Fruit fly (Drosophila melanogaster) whole organism, embryonic: Measurements from ENCODE around the gene CG14062.
A peak's percentile ranks its signal among the peaks of the same experiment; 100 is the strongest.

Source experiments
- Awh ChIP-seq: fragments of 200-800 bp; sonication (Bioruptor generic); IDR thresholded peaks from 2 replicates; pipeline ENCODE4, ENCODE4 v1.3.6; 2022; ENCODE audit warnings: missing biosample characterization, missing genetic modification characterization
- CG10366 ChIP-seq: fragments of 200-800 bp; sonication (Bioruptor generic); IDR thresholded peaks from 2 replicates; pipeline ENCODE4 v1.3.6; 2022; ENCODE audit warnings: missing biosample characterization, missing genetic modification characterization
- CG10543 ChIP-seq: fragments of 200-800 bp; sonication (Bioruptor generic); optimal IDR thresholded peaks from 3 replicates; lab custom pipeline; 2017; ENCODE audit warnings: missing biosample characterization, mild to moderate bottlenecking, missing genetic modification characterization, moderate library complexity
- CG12071 ChIP-seq: fragments of 200-800 bp; sonication (Bioruptor generic); optimal IDR thresholded peaks from 3 replicates; lab custom pipeline; 2018; ENCODE audit warnings: missing biosample characterization, mild to moderate bottlenecking, missing genetic modification characterization
- CG12299 ChIP-seq: fragments of 200-800 bp; sonication (Bioruptor generic); optimal IDR thresholded peaks from 2 replicates; lab custom pipeline; 2018; ENCODE audit warnings: missing biosample characterization, mild to moderate bottlenecking, missing genetic modification characterization
- CG13123 ChIP-seq: fragments of 200-800 bp; sonication (Bioruptor generic); optimal IDR thresholded peaks from 2 replicates; lab custom pipeline; 2016; ENCODE audit warnings: missing biosample characterization, missing genetic modification characterization
- CG14014 ChIP-seq: fragments of 200-800 bp; sonication (Bioruptor generic); IDR thresholded peaks from 2 replicates; pipeline ENCODE4 v1.3.6; 2022; ENCODE audit warnings: missing biosample characterization, missing genetic modification characterization
- CG1529 ChIP-seq: fragments of 200-800 bp; sonication (Bioruptor generic); optimal IDR thresholded peaks from 3 replicates; lab custom pipeline; 2018; ENCODE audit warnings: missing biosample characterization, missing genetic modification characterization
- CG1792 ChIP-seq: fragments of 200-800 bp; sonication (Bioruptor generic); optimal IDR thresholded peaks from 2 replicates; lab custom pipeline; 2016; ENCODE audit warnings: missing biosample characterization, missing genetic modification characterization
- CG18764 ChIP-seq: fragments of 200-800 bp; sonication (Bioruptor generic); optimal IDR thresholded peaks from 3 replicates; lab custom pipeline; 2016; ENCODE audit warnings: missing biosample characterization, missing genetic modification characterization
- CG34376 ChIP-seq: fragments of 200-800 bp; sonication (Bioruptor generic); optimal IDR thresholded peaks from 2 replicates; lab custom pipeline; 2018; ENCODE audit warnings: missing biosample characterization, mild to moderate bottlenecking, missing genetic modification characterization
- CG3995 ChIP-seq: fragments of 200-800 bp; sonication (Bioruptor generic); optimal IDR thresholded peaks from 3 replicates; lab custom pipeline; 2016; ENCODE audit warnings: missing biosample characterization, missing genetic modification characterization
- CG4360 ChIP-seq: fragments of 200-800 bp; sonication (Bioruptor generic); IDR thresholded peaks from 2 replicates; pipeline ENCODE4 v1.3.6; 2022; ENCODE audit warnings: missing biosample characterization, missing genetic modification characterization
- CG43689 ChIP-seq: fragments of 200-800 bp; sonication (Bioruptor generic); IDR thresholded peaks from 2 replicates; pipeline ENCODE4 v1.3.6; 2022; ENCODE audit warnings: missing biosample characterization, missing genetic modification characterization
- CG4854 ChIP-seq: fragments of 200-800 bp; sonication (Bioruptor generic); optimal IDR thresholded peaks from 2 replicates; lab custom pipeline; 2016; ENCODE audit warnings: missing biosample characterization, missing genetic modification characterization, inconsistent platforms
- CG5180 ChIP-seq: fragments of 200-800 bp; sonication (Bioruptor generic); optimal IDR thresholded peaks from 3 replicates; lab custom pipeline; 2017; ENCODE audit warnings: missing biosample characterization, missing genetic modification characterization, mild to moderate bottlenecking, moderate library complexity, missing genetic modification reagents
- CG6791 ChIP-seq: fragments of 200-800 bp; sonication (Bioruptor generic); IDR thresholded peaks from 3 replicates; pipeline ENCODE4 v1.3.6; 2022; ENCODE audit warnings: missing biosample characterization, missing genetic modification characterization; ENCODE audit not compliant: partially characterized antibody
- CG8290 ChIP-seq, 3 experiments: fragments of 200-800 bp; sonication (Bioruptor generic); optimal IDR thresholded peaks; 2 replicates each; lab custom pipeline; 2016 to 2019; ENCODE audit warnings: missing biosample characterization in 3 of 3, missing genetic modification characterization in 3 of 3, mild to moderate bottlenecking in 2 of 3, moderate library complexity in 1 of 3
- CG8478 ChIP-seq: fragments of >200 bp; optimal IDR thresholded peaks from 2 replicates; lab custom pipeline; 2018
- Dad ChIP-seq: fragments of 200-800 bp; sonication (Bioruptor generic); optimal IDR thresholded peaks from 3 replicates; lab custom pipeline; 2016; ENCODE audit warnings: missing biosample characterization, missing genetic modification characterization
- Dek ChIP-seq: fragments of 200-800 bp; sonication (Bioruptor generic); optimal IDR thresholded peaks from 3 replicates; lab custom pipeline; 2019; ENCODE audit warnings: missing biosample characterization, mild to moderate bottlenecking, missing genetic modification characterization, moderate library complexity
- Ets65A ChIP-seq: fragments of 200-800 bp; sonication (Bioruptor generic); peaks from one replicate; lab custom pipeline; 2016; ENCODE audit warnings: missing biosample characterization, missing genetic modification characterization
- Gug ChIP-seq: fragments of 200-800 bp; sonication (Bioruptor generic); IDR thresholded peaks from 4 replicates; pipeline ENCODE4 v1.3.6; 2022; ENCODE audit warnings: missing biosample characterization, missing genetic modification characterization
- HHEX ChIP-seq: fragments of 200-800 bp; sonication (Bioruptor generic); optimal IDR thresholded peaks from 3 replicates; lab custom pipeline; 2017; ENCODE audit warnings: missing biosample characterization, mild to moderate bottlenecking, missing genetic modification characterization, missing genetic modification reagents
- Hr3 ChIP-seq: fragments of 200-800 bp; sonication (Bioruptor generic); optimal IDR thresholded peaks from 3 replicates; lab custom pipeline; 2016; ENCODE audit warnings: missing biosample characterization, missing genetic modification characterization
- Kr ChIP-seq: fragments of 200-800 bp; sonication (Bioruptor generic); optimal IDR thresholded peaks from 2 replicates; lab custom pipeline; 2017; ENCODE audit warnings: missing biosample characterization, mild to moderate bottlenecking, missing genetic modification characterization
- NK7.1 ChIP-seq: fragments of 200-800 bp; sonication (Bioruptor generic); optimal IDR thresholded peaks from 3 replicates; lab custom pipeline; 2016; ENCODE audit warnings: missing biosample characterization, missing genetic modification characterization
- NfI ChIP-seq: fragments of 200-800 bp; sonication (Bioruptor generic); optimal IDR thresholded peaks from 3 replicates; lab custom pipeline; 2018; ENCODE audit warnings: missing biosample characterization, mild to moderate bottlenecking, missing genetic modification characterization, moderate library complexity
- Optix ChIP-seq: fragments of 200-800 bp; sonication (Bioruptor generic); IDR thresholded peaks from 3 replicates; pipeline ENCODE4 v1.3.6; 2022; ENCODE audit warnings: missing biosample characterization, missing genetic modification characterization
- Spps ChIP-seq: fragments of 200-800 bp; sonication (Bioruptor generic); optimal IDR thresholded peaks from 2 replicates; lab custom pipeline; 2018; ENCODE audit warnings: missing biosample characterization, mild to moderate bottlenecking, missing genetic modification characterization
- Trl ChIP-seq, 3 experiments: fragments of >200 bp in 2 of 3; fragments of 200-800 bp in 1 of 3; sonication (Bioruptor generic) in 1 of 3; optimal IDR thresholded peaks; 2 replicates in 1 of 3; 3 replicates in 2 of 3; lab custom pipeline; 2016 to 2017; ENCODE audit warnings: missing biosample characterization in 1 of 3, missing genetic modification characterization in 1 of 3
- al ChIP-seq: fragments of 200-800 bp; sonication (Bioruptor generic); IDR thresholded peaks from 2 replicates; pipeline ENCODE4 v1.3.6; 2022; ENCODE audit warnings: missing biosample characterization, missing genetic modification characterization
- bab2 ChIP-seq: fragments of 200-800 bp; sonication (Bioruptor generic); optimal IDR thresholded peaks from 2 replicates; lab custom pipeline; 2016; ENCODE audit warnings: missing biosample characterization, missing genetic modification characterization
- chm ChIP-seq: fragments of 200-800 bp; sonication (Bioruptor generic); IDR thresholded peaks from 2 replicates; pipeline ENCODE4 v1.3.6; 2022; ENCODE audit warnings: missing biosample characterization, missing genetic modification characterization
- chn ChIP-seq: fragments of 200-800 bp; sonication (Bioruptor generic); optimal IDR thresholded peaks from 2 replicates; lab custom pipeline; 2016; ENCODE audit warnings: missing biosample characterization, missing genetic modification characterization
- crp ChIP-seq, 2 experiments: fragments of 200-800 bp; sonication (Bioruptor generic); optimal IDR thresholded peaks; 2 replicates in 1 of 2; 3 replicates in 1 of 2; lab custom pipeline; 2017; ENCODE audit warnings: missing biosample characterization in 2 of 2, missing genetic modification characterization in 2 of 2, mild to moderate bottlenecking in 1 of 2, moderate library complexity in 1 of 2
- danr ChIP-seq: fragments of 200-800 bp; sonication (Bioruptor generic); IDR thresholded peaks from 2 replicates; pipeline ENCODE4 v1.3.6; 2022; ENCODE audit warnings: missing biosample characterization, missing genetic modification characterization
- dati ChIP-seq: fragments of 200-800 bp; sonication (Bioruptor generic); IDR thresholded peaks from 2 replicates; pipeline ENCODE4 v1.3.6; 2022; ENCODE audit warnings: missing biosample characterization, missing genetic modification characterization
- gcm2 ChIP-seq: fragments of 200-800 bp; sonication (Bioruptor generic); optimal IDR thresholded peaks from 2 replicates; lab custom pipeline; 2016; ENCODE audit warnings: missing biosample characterization, missing genetic modification characterization
- grn ChIP-seq: fragments of 200-800 bp; sonication (Bioruptor generic); optimal IDR thresholded peaks from 3 replicates; lab custom pipeline; 2017; ENCODE audit warnings: missing biosample characterization, missing genetic modification characterization
- mirr ChIP-seq: fragments of 200-800 bp; sonication (Bioruptor generic); optimal IDR thresholded peaks from 3 replicates; lab custom pipeline; 2018; ENCODE audit warnings: missing biosample characterization, mild to moderate bottlenecking, missing genetic modification characterization
- mld ChIP-seq: fragments of 200-800 bp; sonication (Bioruptor generic); IDR thresholded peaks from 3 replicates; pipeline ENCODE4 v1.3.6; 2022; ENCODE audit warnings: missing biosample characterization, missing genetic modification characterization; ENCODE audit not compliant: partially characterized antibody
- otp ChIP-seq: fragments of 200-800 bp; sonication (Bioruptor generic); IDR thresholded peaks from 3 replicates; pipeline ENCODE4, ENCODE4 v1.3.6; 2022; ENCODE audit warnings: missing biosample characterization, missing genetic modification characterization
- peb ChIP-seq: fragments of 200-800 bp; sonication (Bioruptor generic); IDR thresholded peaks from 2 replicates; pipeline ENCODE4 v1.3.6; 2022; ENCODE audit warnings: missing biosample characterization, missing genetic modification characterization
- psq ChIP-seq: fragments of 200-800 bp; sonication (Bioruptor generic); optimal IDR thresholded peaks from 2 replicates; lab custom pipeline; 2017; ENCODE audit warnings: missing biosample characterization, missing genetic modification characterization
- ranshi ChIP-seq: fragments of 200-800 bp; sonication (Bioruptor generic); IDR thresholded peaks from 2 replicates; pipeline ENCODE4 v1.3.6; 2022; ENCODE audit warnings: missing biosample characterization, missing genetic modification characterization
- slbo ChIP-seq: fragments of 200-800 bp; sonication (Bioruptor generic); IDR thresholded peaks from 2 replicates; pipeline ENCODE4 v1.3.6; 2022; ENCODE audit warnings: missing biosample characterization, missing genetic modification characterization
- slp2 ChIP-seq: fragments of 200-800 bp; sonication (Bioruptor generic); optimal IDR thresholded peaks from 2 replicates; lab custom pipeline; 2016; ENCODE audit warnings: missing biosample characterization, missing genetic modification characterization
- sr ChIP-seq: fragments of 200-800 bp; sonication (Bioruptor generic); IDR thresholded peaks from 3 replicates; pipeline ENCODE4 v1.3.6; 2022; ENCODE audit warnings: missing biosample characterization, missing genetic modification characterization
- tap ChIP-seq: fragments of 200-800 bp; optimal IDR thresholded peaks from 3 replicates; lab custom pipeline; 2019; ENCODE audit warnings: missing biosample characterization, mild to moderate bottlenecking, missing genetic modification characterization, moderate library complexity
- tio ChIP-seq: fragments of 200-800 bp; sonication (Bioruptor generic); optimal IDR thresholded peaks from 2 replicates; lab custom pipeline; 2017; ENCODE audit warnings: missing biosample characterization, missing genetic modification characterization, inconsistent platforms

Gene CG14062

DNA sequence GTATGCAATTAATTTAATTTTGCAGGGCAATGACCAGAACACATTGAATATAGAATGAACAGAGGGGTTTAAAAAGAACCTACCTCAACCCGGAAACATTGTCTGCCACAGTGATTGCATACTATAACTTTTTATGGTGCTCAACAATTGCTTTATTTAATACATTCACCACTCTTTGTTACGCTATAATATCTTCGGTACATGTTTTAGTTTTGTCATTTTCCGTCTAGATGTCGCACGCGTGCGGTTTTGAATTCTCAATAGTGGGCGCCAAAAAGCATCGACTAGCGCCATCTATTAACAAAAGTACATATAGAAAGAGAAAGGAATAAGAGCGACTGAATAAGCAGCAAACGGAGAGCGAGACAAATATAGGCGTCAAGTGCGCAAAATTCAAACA is 29.4 kb upstream of the CG14062 start (continued):
- TF ChIP-seq sr (GFP tag; lab: Robert Waterston, UW) = peak; percentile 78
- TF ChIP-seq crp (GFP tag; optimal IDR thresholded peaks at IDR 0.05; lab: Kevin White, UChicago) = peak in 1 of 2 experiments; percentile 34
- peak; percentile 87 for TF ChIP-seq slp2
- TF ChIP-seq Awh (GFP tag; lab: Robert Waterston, UW) = peak; percentile 81
- peak; percentile 76 for TF ChIP-seq Dad (GFP tag; lab: Kevin White, UChicago)
- no peak for TF ChIP-seq CG4854 (GFP tag; lab: Kevin White, UChicago)
- no peak for TF ChIP-seq CG13123 (GFP tag; lab: Kevin White, UChicago)
- peak; percentile 1 for TF ChIP-seq CG3995 (GFP tag; lab: Kevin White, UChicago)
- TF ChIP-seq HHEX = peak; percentile 82
- peak; percentile 98 for TF ChIP-seq Ets65A (GFP tag; lab: Kevin White, UChicago)
- TF ChIP-seq chn = peak; percentile 87
- peak; percentile 94 for TF ChIP-seq slbo
- TF ChIP-seq otp (GFP tag; lab: Robert Waterston, UW) = peak; percentile 91
- peak; percentile 94 for TF ChIP-seq NfI (GFP tag; lab: Kevin White, UChicago)
- peak; percentile 30 for TF ChIP-seq psq (GFP tag; lab: Kevin White, UChicago)
- peak; percentile 86 for TF ChIP-seq mirr (GFP tag; lab: Kevin White, UChicago)
- peak; percentile 37 for TF ChIP-seq CG10543 (GFP tag; lab: Kevin White, UChicago)
- TF ChIP-seq CG4360 (GFP tag; lab: Robert Waterston, UW) = no peak
- peak; percentile 61; the same call in 1 of the 2 replicates for TF ChIP-seq CG43689 (GFP tag; lab: Robert Waterston, UW)
- peak; percentile 86 for TF ChIP-seq NK7.1 (GFP tag; lab: Kevin White, UChicago)
- peak; percentile 38 for TF ChIP-seq CG34376 (GFP tag; lab: Kevin White, UChicago)
- TF ChIP-seq CG14014 (GFP tag; lab: Robert Waterston, UW) = peak; percentile 76; the same call in 1 of the 2 replicates
- peak; percentile 91 for TF ChIP-seq CG8290 (GFP tag; optimal IDR thresholded peaks at IDR 0.05; lab: Kevin White, UChicago)
- peak; percentile 52 to 93 for TF ChIP-seq CG8290 (tag; optimal IDR thresholded peaks at IDR 0.05; lab: Kevin White, UChicago)
- peak; percentile 80 for TF ChIP-seq tio (GFP tag; lab: Kevin White, UChicago)
- TF ChIP-seq CG12071 (GFP tag; lab: Kevin White, UChicago) = peak; percentile 78
- peak; percentile 86 for TF ChIP-seq CG10366
- peak; percentile 47 for TF ChIP-seq CG1792
- TF ChIP-seq Hr3 (GFP tag; lab: Kevin White, UChicago) = peak; percentile 88
- peak; percentile 51 for TF ChIP-seq tap (tag; lab: Kevin White, UChicago)
- TF ChIP-seq dati (GFP tag; lab: Robert Waterston, UW) = 0 out of 2 replicates have a peak, but pooled peaks have one; percentile 35
- peak; percentile 27 for TF ChIP-seq grn (GFP tag; lab: Kevin White, UChicago)
- no peak for TF ChIP-seq Trl (optimal IDR thresholded peaks at IDR 0.05; lab: Kevin White, UChicago)
- peak; percentile 95 for TF ChIP-seq Trl (GFP tag; optimal IDR thresholded peaks at IDR 0.05; lab: Kevin White, UChicago)
- TF ChIP-seq peb (GFP tag; lab: Robert Waterston, UW) = peak; percentile 63; the same call in 1 of the 2 replicates
- TF ChIP-seq mld (GFP tag; lab: Robert Waterston, UW) = no peak
- peak; percentile 34 for TF ChIP-seq CG12299
- no peak; the same call in 1 of the 2 replicates for TF ChIP-seq chm (GFP tag; lab: Robert Waterston, UW)
- TF ChIP-seq Dek = peak; percentile 73
- peak; percentile 77 for TF ChIP-seq CG8478 (lab: Kevin White, UChicago)
- TF ChIP-seq Kr (GFP tag; lab: Kevin White, UChicago) = no peak
- no peak for TF ChIP-seq CG1529 (GFP tag; lab: Kevin White, UChicago)
- TF ChIP-seq ranshi = peak; percentile 82
- peak; percentile 42 for TF ChIP-seq Spps (tag; lab: Kevin White, UChicago)
- TF ChIP-seq al (GFP tag; lab: Robert Waterston, UW) = peak; percentile 37; the same call in 1 of the 2 replicates
- TF ChIP-seq CG5180 (GFP tag; lab: Kevin White, UChicago) = peak; percentile 52
- peak; percentile 24 for TF ChIP-seq gcm2 (GFP tag; lab: Kevin White, UChicago)
- peak; percentile 88 for TF ChIP-seq Gug (GFP tag; lab: Robert Waterston, UW)
- TF ChIP-seq CG6791 = no peak; the same call in 2 of the 3 replicates
- TF ChIP-seq bab2 (GFP tag; lab: Kevin White, UChicago) = peak; percentile 90
- peak; percentile 85 for TF ChIP-seq CG18764 (GFP tag; lab: Kevin White, UChicago)
- peak; percentile 86 for TF ChIP-seq Optix (GFP tag; lab: Robert Waterston, UW)
- TF ChIP-seq danr (GFP tag; lab: Robert Waterston, UW) = peak; percentile 45; the same call in 1 of the 2 replicates
